Worm (Caenorhabditis elegans): Measurements from ENCODE around the gene F23F1.10.
A peak's percentile ranks its signal among the peaks of the same experiment; 100 is the strongest.

The F23F1.10 gene

DNA sequence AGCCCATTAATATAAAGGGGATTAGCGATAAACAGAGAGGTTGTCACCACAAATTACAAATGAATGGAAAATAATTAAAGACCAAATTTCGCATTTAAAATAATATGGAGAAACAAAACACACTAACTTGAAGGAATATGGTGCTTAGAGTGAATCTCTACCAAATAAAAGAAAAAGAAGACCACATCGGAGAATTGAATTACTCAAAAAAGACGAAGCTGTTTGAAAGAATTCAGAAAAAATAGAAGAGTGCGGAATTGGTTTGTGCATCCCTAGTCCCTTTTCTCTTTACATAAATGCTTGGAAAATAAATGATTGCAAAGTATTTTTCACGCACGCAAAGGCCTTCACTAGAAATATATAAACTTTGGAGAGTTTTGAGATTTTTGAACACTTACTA, 32.1 kb upstream of the F23F1.10 start:
- no peak for TF ChIP-seq aly-1 (tag; optimal IDR thresholded peaks at IDR 0.05)
- TF ChIP-seq sea-1 (GFP tag; conservative IDR thresholded peaks at IDR 0.05) = no peak
- TF ChIP-seq hnd-1 (tag; optimal IDR thresholded peaks at IDR 0.05) = no peak
- no peak for TF ChIP-seq ets-7 (tag; optimal IDR thresholded peaks at IDR 0.05)
- TF ChIP-seq F13C5.2 (tag; optimal IDR thresholded peaks at IDR 0.05) = no peak
- no peak for TF ChIP-seq pes-1 (GFP tag; IDR thresholded peaks at IDR 0.05)
- TF ChIP-seq B0310.2 (tag; optimal IDR thresholded peaks at IDR 0.05) = no peak
- no peak for TF ChIP-seq ceh-36 (tag; optimal IDR thresholded peaks at IDR 0.05)
- TF ChIP-seq hmg-4 (GFP tag; optimal IDR thresholded peaks at IDR 0.05) = no peak
- no peak for TF ChIP-seq scrt-1 (GFP tag; IDR thresholded peaks at IDR 0.05)
- TF ChIP-seq flt-1 (GFP tag; IDR thresholded peaks at IDR 0.05) = no peak

DNA sequence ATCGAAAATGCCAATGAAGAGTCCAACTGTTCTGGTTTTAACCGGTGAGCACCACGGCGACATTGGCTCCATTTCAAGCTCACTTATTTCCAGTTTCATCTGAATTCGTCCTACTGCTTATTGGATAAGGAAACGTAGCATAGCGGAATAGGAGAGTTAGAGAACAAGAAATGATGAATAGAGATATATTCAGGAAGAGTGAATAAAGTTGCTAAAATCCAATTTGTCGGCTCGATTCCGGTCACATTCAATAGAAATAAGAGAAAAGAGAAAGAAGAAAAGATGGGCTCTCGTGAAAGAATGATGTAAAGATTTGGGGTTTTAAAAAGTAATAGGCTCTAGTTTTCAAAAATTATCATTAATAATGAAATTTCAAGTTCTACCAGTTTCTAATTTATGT, 31.5 kb upstream of the F23F1.10 start:
- TF ChIP-seq pes-1 (GFP tag; IDR thresholded peaks at IDR 0.05) (no peak), hmg-4 (GFP tag; optimal IDR thresholded peaks at IDR 0.05) (no peak), hmbx-1 (tag; optimal IDR thresholded peaks at IDR 0.05) (no peak), ceh-36 (tag; optimal IDR thresholded peaks at IDR 0.05) (no peak), scrt-1 (GFP tag; IDR thresholded peaks at IDR 0.05) (no peak), F13C5.2 (tag; optimal IDR thresholded peaks at IDR 0.05) (no peak), flt-1 (GFP tag; IDR thresholded peaks at IDR 0.05) (no peak), tra-4 (tag; optimal IDR thresholded peaks at IDR 0.05) (no peak), sea-1 (GFP tag; conservative IDR thresholded peaks at IDR 0.05) (no peak), hnd-1 (tag; optimal IDR thresholded peaks at IDR 0.05) (no peak), tbx-37 (GFP tag; conservative IDR thresholded peaks at IDR 0.05) (no peak), B0310.2 (tag; optimal IDR thresholded peaks at IDR 0.05) (no peak), ama-1 (optimal IDR thresholded peaks at IDR 0.05) (no peak), aly-1 (tag; optimal IDR thresholded peaks at IDR 0.05) (no peak), ets-7 (tag; optimal IDR thresholded peaks at IDR 0.05) (no peak), tbx-11 (GFP tag; IDR thresholded peaks at IDR 0.05) (no peak), ceh-13 (GFP tag; optimal IDR thresholded peaks at IDR 0.05) (no peak)

DNA sequence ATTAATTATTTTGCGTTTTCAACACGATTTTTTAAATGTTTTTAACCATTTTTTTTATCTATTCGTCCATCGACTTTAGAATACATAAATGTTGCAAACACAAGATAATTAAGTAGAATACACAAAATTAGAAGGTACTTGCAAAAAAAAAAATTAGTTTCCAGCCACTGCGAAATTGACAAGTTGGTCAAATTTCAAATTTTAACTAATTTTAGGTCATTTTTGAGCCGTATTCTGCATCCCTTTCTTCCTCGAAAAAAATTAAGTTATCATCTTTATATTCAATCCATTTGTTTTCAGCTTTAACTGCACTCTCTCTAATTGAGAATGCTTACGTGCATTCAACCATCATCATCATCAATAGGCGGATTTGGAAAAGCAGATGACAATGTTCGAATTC, 27.6 kb upstream of the F23F1.10 start, which contains the start of gene egl-26:
Gene egl-26, plus strand, starts transcription at position 301 of the 400 bp plus-strand sequence.
- no peak for TF ChIP-seq flt-1 (GFP tag; IDR thresholded peaks at IDR 0.05)
- TF ChIP-seq hmbx-1 (tag; optimal IDR thresholded peaks at IDR 0.05) = no peak
- no peak for TF ChIP-seq ama-1 (optimal IDR thresholded peaks at IDR 0.05)
- TF ChIP-seq ceh-13 (GFP tag; optimal IDR thresholded peaks at IDR 0.05) = no peak
- no peak for TF ChIP-seq hmg-4 (GFP tag; optimal IDR thresholded peaks at IDR 0.05)
- no peak for TF ChIP-seq ets-7 (tag; optimal IDR thresholded peaks at IDR 0.05)
- TF ChIP-seq tra-4 (tag; optimal IDR thresholded peaks at IDR 0.05) = no peak
- TF ChIP-seq aly-1 (tag; optimal IDR thresholded peaks at IDR 0.05) = no peak
- TF ChIP-seq B0310.2 (tag; optimal IDR thresholded peaks at IDR 0.05) = no peak
- TF ChIP-seq tbx-37 (GFP tag; conservative IDR thresholded peaks at IDR 0.05) = no peak

DNA sequence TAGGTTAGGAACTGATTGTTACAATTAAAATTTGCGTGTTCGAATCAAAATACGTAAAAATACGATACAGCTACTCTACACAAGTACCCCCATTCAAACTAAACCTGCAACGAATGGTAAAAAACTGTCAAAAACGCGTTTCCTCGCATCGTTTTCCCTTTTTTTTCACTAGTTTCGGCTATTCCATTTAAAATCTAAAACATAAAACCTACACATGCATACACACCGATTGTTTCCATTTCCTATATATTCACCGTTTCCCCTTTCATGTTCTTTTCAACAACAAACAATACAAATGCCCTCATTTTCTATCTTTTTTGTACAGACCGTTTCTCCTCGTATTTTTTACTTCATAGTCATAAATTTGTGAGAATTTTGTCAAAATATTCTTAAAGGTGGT, 27.0 kb upstream of the F23F1.10 start:
- TF ChIP-seq scrt-1 (GFP tag; IDR thresholded peaks at IDR 0.05) (no peak), F13C5.2 (tag; optimal IDR thresholded peaks at IDR 0.05) (no peak), ets-7 (tag; optimal IDR thresholded peaks at IDR 0.05) (no peak)

DNA sequence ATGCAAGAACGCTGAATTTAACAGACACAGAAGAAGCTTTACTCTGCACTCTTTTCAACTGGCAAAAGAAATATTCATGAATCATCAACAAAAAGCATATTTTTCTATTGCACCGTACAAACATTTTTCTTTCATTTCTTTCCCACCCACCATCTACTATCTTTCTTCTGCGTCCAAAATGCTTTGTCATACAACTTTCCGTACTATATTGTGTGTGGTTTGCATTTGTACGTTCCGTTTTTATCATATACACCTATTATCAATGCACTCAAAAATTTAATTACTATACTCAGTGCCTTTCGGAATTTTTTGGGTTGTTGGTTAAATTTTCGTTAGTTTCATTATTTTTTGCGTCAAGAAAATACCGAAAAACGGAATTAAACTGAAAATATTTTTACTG, 25.9 kb upstream of the F23F1.10 start:
- TF ChIP-seq scrt-1 (GFP tag; IDR thresholded peaks at IDR 0.05) = no peak
- no peak for TF ChIP-seq hmbx-1 (tag; optimal IDR thresholded peaks at IDR 0.05)
- TF ChIP-seq pes-1 (GFP tag; IDR thresholded peaks at IDR 0.05) = no peak
- no peak for TF ChIP-seq ama-1 (optimal IDR thresholded peaks at IDR 0.05)
- TF ChIP-seq flt-1 (GFP tag; IDR thresholded peaks at IDR 0.05) = no peak
- no peak for TF ChIP-seq aly-1 (tag; optimal IDR thresholded peaks at IDR 0.05)
- TF ChIP-seq B0310.2 (tag; optimal IDR thresholded peaks at IDR 0.05) = no peak
- no peak for TF ChIP-seq F13C5.2 (tag; optimal IDR thresholded peaks at IDR 0.05)
- TF ChIP-seq ets-7 (tag; optimal IDR thresholded peaks at IDR 0.05) = no peak
- TF ChIP-seq ceh-36 (tag; optimal IDR thresholded peaks at IDR 0.05) = no peak
- TF ChIP-seq tra-4 (tag; optimal IDR thresholded peaks at IDR 0.05) = no peak
- TF ChIP-seq ceh-13 (GFP tag; optimal IDR thresholded peaks at IDR 0.05) = no peak

DNA sequence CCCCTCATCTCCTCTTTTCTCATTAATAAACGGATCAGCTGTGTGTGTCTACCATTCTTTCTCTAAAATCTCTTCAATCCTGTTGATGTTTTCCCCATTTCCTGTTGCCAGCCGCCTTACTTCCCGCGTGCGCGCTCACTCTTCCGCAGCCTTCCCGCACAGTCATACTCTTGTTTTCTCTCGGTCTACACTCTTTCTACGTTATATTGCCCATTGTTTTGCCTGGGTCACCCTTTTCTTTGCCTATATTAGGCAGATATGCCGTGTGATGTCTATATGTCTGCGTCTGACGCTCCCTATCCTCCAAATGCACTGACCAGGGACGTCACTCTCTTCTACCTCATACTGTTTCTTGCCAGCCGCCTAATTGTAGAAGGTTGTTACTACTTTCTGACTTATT, 24.5 kb upstream of the F23F1.10 start:
- TF ChIP-seq hnd-1 (tag; optimal IDR thresholded peaks at IDR 0.05) (no peak), B0310.2 (tag; optimal IDR thresholded peaks at IDR 0.05) (peak; percentile 12), hmbx-1 (tag; optimal IDR thresholded peaks at IDR 0.05) (no peak), scrt-1 (GFP tag; IDR thresholded peaks at IDR 0.05) (no peak), aly-1 (tag; optimal IDR thresholded peaks at IDR 0.05) (peak; percentile 39), hmg-4 (GFP tag; optimal IDR thresholded peaks at IDR 0.05) (peak; percentile 68), ets-7 (tag; optimal IDR thresholded peaks at IDR 0.05) (peak; percentile 34), flt-1 (GFP tag; IDR thresholded peaks at IDR 0.05) (no peak), ama-1 (optimal IDR thresholded peaks at IDR 0.05) (no peak), F13C5.2 (tag; optimal IDR thresholded peaks at IDR 0.05) (peak; percentile 53), sea-1 (GFP tag; conservative IDR thresholded peaks at IDR 0.05) (no peak), pes-1 (GFP tag; IDR thresholded peaks at IDR 0.05) (0 out of 2 replicates have a peak, but pooled peaks have one; percentile 6)

DNA sequence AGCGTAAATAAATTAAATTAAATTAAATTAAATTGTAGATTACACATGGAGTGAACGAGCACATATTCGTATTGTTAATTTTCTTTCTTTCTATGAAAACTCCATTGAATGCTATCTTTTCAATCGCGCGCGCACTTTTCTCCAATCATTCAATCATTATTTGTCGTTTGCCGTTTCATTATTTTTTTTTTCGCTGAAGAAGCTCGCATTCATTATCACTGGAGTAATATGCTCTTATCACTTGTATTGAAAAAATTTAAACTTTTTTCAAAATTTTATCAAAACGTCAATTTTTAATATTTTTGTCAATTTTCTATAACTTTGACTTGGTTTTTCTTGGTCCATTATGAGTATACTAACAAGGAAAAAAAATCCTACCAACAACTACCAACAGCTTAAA, 23.7 kb upstream of the F23F1.10 start:
- no peak for TF ChIP-seq ama-1 (optimal IDR thresholded peaks at IDR 0.05)

DNA sequence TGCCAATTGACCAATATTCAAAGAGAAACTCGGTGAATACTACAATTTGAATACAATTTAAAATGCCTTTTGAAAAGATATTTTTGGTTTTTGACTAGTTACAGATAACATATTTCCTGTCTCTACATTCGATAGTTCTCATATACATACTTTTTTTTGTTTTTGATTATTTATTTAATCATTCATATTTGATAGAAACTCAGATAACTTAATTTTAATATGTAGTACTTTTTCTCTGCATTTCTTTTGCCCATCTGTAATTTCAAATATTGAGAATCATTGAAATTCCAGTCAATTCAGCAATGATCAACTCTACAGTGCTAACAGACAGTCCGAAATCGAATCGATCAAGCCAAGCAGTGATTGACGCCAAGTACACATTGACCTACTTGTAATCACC, 19.2 kb upstream of the F23F1.10 start, which contains the start of gene C23H3.2:
Gene C23H3.2, plus strand, starts transcription at position 301 of the 400 bp plus-strand sequence.
- TF ChIP-seq ama-1 (optimal IDR thresholded peaks at IDR 0.05) = no peak
- no peak for TF ChIP-seq flt-1 (GFP tag; IDR thresholded peaks at IDR 0.05)
- TF ChIP-seq tbx-11 (GFP tag; IDR thresholded peaks at IDR 0.05) = no peak
- TF ChIP-seq hnd-1 (tag; optimal IDR thresholded peaks at IDR 0.05) = no peak
- no peak for TF ChIP-seq hmbx-1 (tag; optimal IDR thresholded peaks at IDR 0.05)
- no peak for TF ChIP-seq tra-4 (tag; optimal IDR thresholded peaks at IDR 0.05)
- no peak for TF ChIP-seq tbx-37 (GFP tag; conservative IDR thresholded peaks at IDR 0.05)
- TF ChIP-seq hmg-4 (GFP tag; optimal IDR thresholded peaks at IDR 0.05) = no peak
